Worm (Caenorhabditis elegans) whole organism, L4 larva: Measurements from ENCODE around the gene spe-41.

Experiments
- Y105C5A.15 ChIP-seq: fragments of 200-800 bp; sonication (Bioruptor generic); IDR thresholded peaks from 2 replicates; pipeline ENCODE4 v1.3.6; 2022; ENCODE audit warnings: missing genetic modification characterization, missing compliant biosample characterization
- aha-1 ChIP-seq: fragments of 150-350 bp; peaks from one replicate; lab custom pipeline; 2014; ENCODE audit warnings: missing biosample characterization, missing genetic modification characterization
- dpl-1 ChIP-seq: fragments of 150-350 bp; optimal IDR thresholded peaks from 2 replicates; lab custom pipeline; 2014; ENCODE audit warnings: missing biosample characterization, missing genetic modification reagents, missing genetic modification characterization
- lin-15B ChIP-seq: fragments of 150-350 bp; sonication (generic microtip); optimal IDR thresholded peaks from 3 replicates; lab custom pipeline; 2014; ENCODE audit warnings: missing biosample characterization, missing genetic modification characterization
- lir-3 ChIP-seq: sonication (generic microtip); optimal IDR thresholded peaks from 2 replicates; lab custom pipeline; 2016; ENCODE audit warnings: mild to moderate bottlenecking, missing genetic modification characterization, missing compliant biosample characterization
- mep-1 ChIP-seq: fragments of 150-350 bp; sonication (generic microtip); optimal IDR thresholded peaks from 3 replicates; lab custom pipeline; 2014; ENCODE audit warnings: missing biosample characterization, missing genetic modification characterization
- nhr-77 ChIP-seq: fragments of 150-350 bp; optimal IDR thresholded peaks from 2 replicates; lab custom pipeline; 2014; ENCODE audit warnings: missing biosample characterization, missing genetic modification characterization
- pqm-1 ChIP-seq: sonication (generic microtip); optimal IDR thresholded peaks from 2 replicates; lab custom pipeline; 2017; ENCODE audit warnings: missing biosample characterization, missing genetic modification characterization
- spr-1 ChIP-seq: sonication (generic microtip); optimal IDR thresholded peaks from 2 replicates; lab custom pipeline; 2016; ENCODE audit warnings: mild to moderate bottlenecking, missing genetic modification characterization, missing compliant biosample characterization
- spr-3 ChIP-seq: fragments of 200-800 bp; sonication (Bioruptor generic); optimal IDR thresholded peaks from 2 replicates; lab custom pipeline; 2018; ENCODE audit warnings: mild to moderate bottlenecking, missing genetic modification characterization, missing compliant biosample characterization
- unc-39 ChIP-seq: sonication (generic microtip); optimal IDR thresholded peaks from 2 replicates; lab custom pipeline; 2017; ENCODE audit warnings: missing biosample characterization, missing genetic modification characterization

DNA sequence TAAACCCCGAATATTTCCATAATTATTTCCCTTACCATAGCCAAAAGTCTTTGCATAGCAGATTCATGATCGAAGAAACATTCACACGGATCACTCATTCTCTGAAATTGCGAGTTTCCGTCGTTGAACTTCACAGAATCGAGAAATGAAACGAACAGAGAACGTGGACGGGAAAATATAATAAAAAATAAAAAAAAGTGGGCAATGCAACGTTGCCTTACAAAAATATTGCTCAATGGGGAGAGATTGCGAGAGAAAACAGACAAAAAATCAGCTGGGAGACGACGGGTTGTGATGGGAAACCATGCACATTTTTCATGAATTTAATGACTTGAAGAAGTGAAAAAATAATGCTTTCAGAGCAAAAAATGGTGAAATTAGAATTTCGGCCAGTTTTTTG is 25.6 kb upstream of the spe-41 start, which contains the start of gene smim-14:
- no peak for TF ChIP-seq unc-39
- no peak for TF ChIP-seq aha-1 (tag; lab: Kevin White, UChicago)
- no peak for TF ChIP-seq spr-3 (GFP tag; lab: Kevin White, UChicago)
- no peak for TF ChIP-seq mep-1 (tag; lab: Kevin White, UChicago)
- TF ChIP-seq nhr-77 (tag; lab: Kevin White, UChicago) = no peak
- TF ChIP-seq pqm-1 (tag; lab: Kevin White, UChicago) = no peak
- TF ChIP-seq lir-3 (tag; lab: Kevin White, UChicago) = no peak
- no peak for TF ChIP-seq dpl-1
- no peak for TF ChIP-seq lin-15B (tag; lab: Kevin White, UChicago)
- TF ChIP-seq Y105C5A.15 (GFP tag; lab: Robert Waterston, UW) = no peak
- no peak for TF ChIP-seq spr-1 (tag; lab: Kevin White, UChicago)
